Fruit fly (Drosophila melanogaster): ENCODE measurements around the gene CG43179.

The CG43179 gene

DNA sequence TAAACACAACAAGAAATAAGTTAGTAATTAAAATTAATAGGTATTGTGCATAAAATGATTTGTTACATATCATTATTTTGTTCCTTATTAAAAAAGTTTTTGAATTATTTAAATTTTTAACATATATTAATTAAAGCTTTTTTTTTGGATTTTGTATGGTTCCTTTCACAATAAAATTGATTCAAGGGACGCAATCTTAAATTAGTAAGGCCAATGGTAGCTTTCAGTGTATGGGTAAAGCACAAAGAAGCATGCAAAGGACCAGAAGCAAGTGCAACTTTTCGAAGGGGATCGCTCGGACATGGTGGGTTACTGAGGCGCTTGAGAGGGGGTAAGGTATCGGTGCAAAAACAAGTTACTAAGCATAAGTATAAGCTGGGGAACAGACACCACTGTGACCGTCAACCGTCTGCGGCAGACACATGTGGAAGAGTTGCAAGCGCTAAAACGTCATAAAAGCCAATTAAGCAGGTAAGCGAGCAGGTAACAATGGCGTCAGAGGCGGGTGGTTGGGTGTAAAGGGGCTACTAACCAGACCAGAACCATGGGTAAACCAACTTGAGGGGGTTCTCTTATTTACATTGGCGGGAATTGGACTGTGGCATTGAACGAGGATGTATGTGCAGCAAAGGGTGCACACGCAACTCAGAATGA is 19.7 kb downstream of the CG43179 start:
- TF ChIP-seq Myc (optimal IDR thresholded peaks at IDR 0.05) (no peak), insv (optimal IDR thresholded peaks at IDR 0.05) (no peak), psq (optimal IDR thresholded peaks at IDR 0.05) (no peak), ttk (optimal IDR thresholded peaks at IDR 0.05) (no peak), Sin3A (optimal IDR thresholded peaks at IDR 0.05) (no peak), h (optimal IDR thresholded peaks at IDR 0.05) (no peak)

DNA sequence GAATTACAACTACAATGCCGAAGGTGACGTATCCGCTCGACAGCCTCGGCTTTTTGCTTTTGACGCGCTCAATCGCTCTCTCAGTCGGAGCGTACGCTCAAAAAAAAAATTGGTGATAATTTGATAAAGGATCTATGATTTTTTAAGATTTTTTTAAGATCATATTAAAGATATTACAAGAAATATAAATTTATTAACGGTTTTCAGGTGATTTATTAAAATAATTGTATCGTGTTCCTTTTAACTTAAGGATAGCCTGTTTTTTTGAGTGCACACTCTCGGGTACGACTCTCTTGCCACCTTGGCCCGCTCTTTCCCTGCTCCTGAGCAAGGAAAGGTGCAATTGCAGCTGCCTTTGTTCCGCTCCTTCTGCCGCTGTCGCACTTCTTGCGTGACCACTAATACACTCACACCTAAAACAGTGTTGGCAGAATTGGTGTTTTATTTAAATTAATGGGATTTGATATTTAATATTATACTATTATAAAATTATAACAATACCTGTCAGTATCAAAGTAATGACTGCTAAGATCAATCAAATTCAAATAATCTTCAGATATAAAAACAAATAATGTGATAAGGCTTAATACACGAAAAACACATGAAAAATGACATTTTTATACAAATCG is 22.1 kb downstream of the CG43179 start:
- TF ChIP-seq insv (optimal IDR thresholded peaks at IDR 0.05): no peak
- TF ChIP-seq Sin3A (optimal IDR thresholded peaks at IDR 0.05): no peak
- no peak for TF ChIP-seq h (optimal IDR thresholded peaks at IDR 0.05)
- no peak for TF ChIP-seq psq (optimal IDR thresholded peaks at IDR 0.05)
- TF ChIP-seq Myc (optimal IDR thresholded peaks at IDR 0.05): no peak
- TF ChIP-seq ttk (optimal IDR thresholded peaks at IDR 0.05): no peak

DNA sequence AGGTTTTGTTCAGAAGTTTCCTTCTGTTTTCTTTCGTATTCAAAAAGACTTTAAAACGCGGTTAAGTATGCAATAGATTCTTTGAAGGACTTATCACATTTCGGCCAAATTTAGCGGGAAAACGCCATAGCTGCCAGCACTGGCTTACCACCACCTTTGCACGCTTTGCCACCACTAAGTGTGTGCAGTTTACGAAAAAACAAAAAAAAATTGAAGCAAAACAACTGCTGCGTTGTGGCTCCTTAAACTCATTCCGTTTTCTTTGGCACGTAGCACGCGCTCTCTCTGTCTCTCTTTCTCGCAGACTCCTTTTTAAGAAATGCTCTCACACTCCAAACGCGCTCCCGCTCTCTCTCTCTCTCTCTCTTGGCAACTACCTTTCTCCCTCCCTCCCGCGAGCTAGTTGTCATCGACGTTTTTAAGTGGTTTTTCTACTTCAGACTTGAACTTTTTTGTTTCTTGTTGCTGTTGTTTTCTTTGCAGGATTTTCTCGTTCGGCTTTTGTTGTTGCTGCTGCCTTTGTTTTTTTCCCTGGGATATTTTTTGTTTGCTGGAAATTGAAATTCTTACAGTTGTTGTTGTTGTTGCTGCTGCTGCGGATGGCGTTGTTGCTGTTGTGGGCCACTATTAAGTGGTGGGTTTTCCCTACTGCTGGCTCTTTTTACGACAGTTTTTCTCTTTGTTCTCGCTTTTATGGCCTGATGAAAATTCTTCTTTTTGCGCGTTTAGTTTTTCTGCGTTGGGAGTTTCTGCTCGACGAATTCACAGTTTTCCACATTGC is 22.8 kb downstream of the CG43179 start:
- TF ChIP-seq h (optimal IDR thresholded peaks at IDR 0.05): no peak
- no peak for TF ChIP-seq ttk (optimal IDR thresholded peaks at IDR 0.05)

DNA sequence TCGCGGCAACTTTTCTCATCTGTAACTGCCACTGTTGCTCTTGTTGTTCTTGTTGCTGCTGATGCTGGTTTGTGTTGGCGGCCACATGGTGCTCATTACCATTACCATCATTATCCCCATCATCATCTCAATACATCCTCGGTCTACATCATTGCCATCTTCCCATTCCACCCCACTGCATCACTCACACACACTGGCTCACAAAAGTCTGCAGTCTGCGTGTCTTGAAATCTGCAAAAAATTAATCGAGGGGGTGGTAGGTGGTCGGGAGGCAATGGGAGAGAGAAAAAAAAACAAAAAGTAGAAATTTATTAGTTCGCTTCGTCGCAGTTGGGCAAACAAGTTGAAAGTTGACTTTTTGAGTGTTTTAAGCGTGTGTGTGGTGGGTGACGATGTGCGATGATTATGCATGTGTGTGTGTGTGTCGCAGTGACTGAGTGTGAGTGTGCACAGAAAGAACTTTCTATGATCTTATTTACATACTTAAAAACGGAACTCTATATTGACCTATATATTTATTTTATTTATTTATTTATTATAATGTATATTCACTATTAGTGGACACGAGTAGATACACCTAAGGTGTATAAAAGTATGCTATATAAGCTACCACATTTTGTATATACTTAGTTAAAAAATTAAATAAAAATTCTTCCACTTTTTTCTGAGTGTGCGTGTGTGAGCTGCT is 23.5 kb downstream of the CG43179 start:
- TF ChIP-seq h (optimal IDR thresholded peaks at IDR 0.05) (no peak), ttk (optimal IDR thresholded peaks at IDR 0.05) (no peak), psq (optimal IDR thresholded peaks at IDR 0.05) (no peak), insv (optimal IDR thresholded peaks at IDR 0.05) (no peak), Sin3A (optimal IDR thresholded peaks at IDR 0.05) (no peak), Myc (optimal IDR thresholded peaks at IDR 0.05) (no peak)

DNA sequence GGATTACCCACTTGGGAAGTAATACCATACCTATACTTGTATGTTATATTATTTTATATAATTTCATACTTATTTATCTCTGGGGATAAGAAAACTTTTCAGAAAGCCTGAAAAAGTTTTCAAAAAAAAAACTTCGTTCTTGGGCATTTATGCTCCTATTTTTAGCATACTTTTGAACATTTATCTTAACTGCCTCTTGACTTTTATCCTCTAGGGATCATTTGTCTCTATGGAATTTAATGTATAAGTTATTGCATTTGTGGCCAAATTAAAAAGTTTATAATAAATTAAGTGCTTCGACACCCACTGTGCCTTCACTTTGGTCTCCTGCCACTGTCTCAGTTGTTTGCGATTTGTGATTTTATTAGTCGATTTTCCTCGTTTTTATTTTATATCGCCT is 24.4 kb downstream of the CG43179 start:
- no peak for TF ChIP-seq psq (optimal IDR thresholded peaks at IDR 0.05)
- no peak for TF ChIP-seq insv (optimal IDR thresholded peaks at IDR 0.05)
- TF ChIP-seq ttk (optimal IDR thresholded peaks at IDR 0.05): no peak
- TF ChIP-seq h (optimal IDR thresholded peaks at IDR 0.05): no peak
- no peak for TF ChIP-seq Myc (optimal IDR thresholded peaks at IDR 0.05)
- no peak for TF ChIP-seq Sin3A (optimal IDR thresholded peaks at IDR 0.05)

DNA sequence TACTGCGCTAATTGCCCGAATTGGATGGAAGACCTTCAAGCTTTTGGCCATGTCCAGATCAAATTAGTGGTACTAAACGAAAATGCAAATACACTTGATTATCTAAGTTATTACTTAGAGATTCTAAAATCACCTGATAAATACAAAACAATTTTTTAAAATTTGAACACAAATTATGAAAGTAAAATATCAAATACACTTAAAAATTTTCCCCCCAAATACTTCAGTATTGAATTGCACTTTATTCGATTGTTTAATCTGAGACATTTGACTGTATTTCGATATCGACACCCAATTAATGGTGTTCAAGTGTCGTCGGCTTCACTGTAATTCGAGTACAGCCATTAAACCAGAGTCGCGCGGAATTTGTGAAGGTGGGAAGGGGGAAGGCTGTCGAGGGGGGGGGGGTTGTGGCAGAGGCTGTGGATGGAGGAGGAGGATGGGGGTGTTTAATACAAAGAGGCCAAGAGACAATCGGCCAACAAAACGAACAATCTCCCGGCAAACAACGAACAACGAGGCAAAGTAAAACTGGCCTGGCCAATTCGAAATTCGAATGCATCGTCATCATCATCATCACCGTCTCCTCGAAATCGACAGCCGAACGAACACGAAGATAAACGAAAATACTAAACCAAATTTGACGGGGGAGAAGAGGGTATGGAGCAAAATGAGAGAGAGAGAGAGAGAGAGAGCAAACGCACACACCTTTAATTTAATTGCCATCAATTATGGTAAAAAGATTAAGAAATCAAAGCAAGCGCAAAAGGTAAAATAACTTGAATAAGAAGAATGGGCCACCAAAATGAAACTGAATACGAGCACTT is 26.5 kb downstream of the CG43179 start:
- TF ChIP-seq ttk (optimal IDR thresholded peaks at IDR 0.05) (no peak), h (optimal IDR thresholded peaks at IDR 0.05) (no peak), psq (optimal IDR thresholded peaks at IDR 0.05) (no peak), insv (optimal IDR thresholded peaks at IDR 0.05) (no peak), Myc (optimal IDR thresholded peaks at IDR 0.05) (no peak), Sin3A (optimal IDR thresholded peaks at IDR 0.05) (no peak)

DNA sequence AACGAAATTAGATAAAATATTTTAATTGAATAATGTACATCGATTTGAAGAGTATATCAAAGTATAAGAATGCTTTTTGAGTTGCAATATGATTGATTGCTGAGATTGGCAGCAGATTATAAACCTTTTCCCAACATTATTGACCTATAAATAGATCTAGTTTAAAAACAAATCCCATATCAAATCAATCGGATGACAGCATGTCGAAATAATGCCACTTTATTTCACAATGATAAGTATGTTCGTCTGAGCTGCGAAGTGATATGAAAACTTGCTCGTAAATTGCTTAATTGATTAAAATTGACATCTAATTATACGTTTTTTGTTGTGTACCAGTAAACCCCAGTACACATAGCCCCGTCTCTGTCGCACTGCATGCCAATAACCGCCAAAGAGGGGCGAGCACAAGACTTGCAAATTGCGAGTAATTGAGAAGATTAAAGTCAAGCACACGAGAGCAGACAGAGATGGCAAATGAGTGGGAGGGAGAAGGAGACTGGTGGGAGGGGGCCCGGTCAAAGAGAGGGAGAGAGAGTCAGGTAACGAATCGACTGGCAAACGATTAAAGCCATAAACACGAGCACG is 27.2 kb downstream of the CG43179 start:
- no peak for TF ChIP-seq psq (optimal IDR thresholded peaks at IDR 0.05)
- TF ChIP-seq h (optimal IDR thresholded peaks at IDR 0.05): no peak
- TF ChIP-seq ttk (optimal IDR thresholded peaks at IDR 0.05): no peak
- no peak for TF ChIP-seq Sin3A (optimal IDR thresholded peaks at IDR 0.05)
- no peak for TF ChIP-seq insv (optimal IDR thresholded peaks at IDR 0.05)
- TF ChIP-seq Myc (optimal IDR thresholded peaks at IDR 0.05): no peak

DNA sequence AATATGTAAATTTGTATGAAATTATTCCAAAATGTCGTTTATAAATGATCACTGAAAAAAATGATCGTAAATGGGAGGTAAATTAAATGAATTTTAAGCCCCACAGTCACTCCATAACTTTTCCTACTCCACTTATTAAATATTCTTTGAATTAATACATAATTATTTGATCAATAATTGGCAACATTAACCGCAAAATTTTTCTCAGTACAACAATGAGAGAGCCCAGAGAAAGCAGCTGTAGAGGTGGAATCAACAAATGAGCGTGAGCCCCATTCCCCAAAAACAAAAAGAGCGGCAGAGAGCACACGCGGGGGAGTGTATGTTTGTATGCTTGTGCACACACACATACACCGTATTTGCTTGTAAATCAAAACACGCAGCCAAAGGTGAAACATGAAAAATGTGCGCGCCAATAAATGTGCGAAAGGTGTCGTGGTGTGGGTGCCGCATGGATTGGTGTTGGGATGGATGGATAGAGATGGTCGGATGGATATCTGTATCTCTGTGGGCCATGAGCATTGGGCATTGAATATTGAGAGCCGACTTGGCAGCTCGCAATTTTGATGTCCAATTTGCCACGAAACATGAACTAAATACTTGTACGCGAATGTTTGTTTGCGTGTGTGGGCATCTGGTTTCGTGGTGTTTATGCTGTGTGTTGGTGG is 28.0 kb downstream of the CG43179 start:
- no peak for TF ChIP-seq h (optimal IDR thresholded peaks at IDR 0.05)
- no peak for TF ChIP-seq ttk (optimal IDR thresholded peaks at IDR 0.05)
- no peak for TF ChIP-seq Sin3A (optimal IDR thresholded peaks at IDR 0.05)
- no peak for TF ChIP-seq psq (optimal IDR thresholded peaks at IDR 0.05)
- TF ChIP-seq Myc (optimal IDR thresholded peaks at IDR 0.05): no peak
- no peak for TF ChIP-seq insv (optimal IDR thresholded peaks at IDR 0.05)

DNA sequence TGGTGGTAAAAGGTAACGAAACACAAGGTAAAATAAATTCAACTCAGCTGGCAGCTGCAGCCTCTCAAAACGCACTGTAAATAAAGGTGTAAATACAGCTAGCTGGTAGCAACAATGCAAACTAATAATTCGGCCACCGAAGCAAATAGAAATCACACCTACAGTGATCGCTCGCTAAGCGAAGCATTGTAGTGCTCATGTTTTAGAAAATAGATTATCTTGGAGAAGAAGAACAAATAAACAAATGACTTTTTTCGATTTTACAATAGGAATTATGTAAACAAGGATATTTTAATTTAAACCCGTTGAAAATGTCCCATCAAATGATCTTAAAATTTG is 28.5 kb downstream of the CG43179 start:
- TF ChIP-seq h (optimal IDR thresholded peaks at IDR 0.05): no peak
- TF ChIP-seq ttk (optimal IDR thresholded peaks at IDR 0.05): no peak
- no peak for TF ChIP-seq Myc (optimal IDR thresholded peaks at IDR 0.05)
- TF ChIP-seq psq (optimal IDR thresholded peaks at IDR 0.05): no peak
- TF ChIP-seq Sin3A (optimal IDR thresholded peaks at IDR 0.05): no peak
- TF ChIP-seq insv (optimal IDR thresholded peaks at IDR 0.05): no peak

DNA sequence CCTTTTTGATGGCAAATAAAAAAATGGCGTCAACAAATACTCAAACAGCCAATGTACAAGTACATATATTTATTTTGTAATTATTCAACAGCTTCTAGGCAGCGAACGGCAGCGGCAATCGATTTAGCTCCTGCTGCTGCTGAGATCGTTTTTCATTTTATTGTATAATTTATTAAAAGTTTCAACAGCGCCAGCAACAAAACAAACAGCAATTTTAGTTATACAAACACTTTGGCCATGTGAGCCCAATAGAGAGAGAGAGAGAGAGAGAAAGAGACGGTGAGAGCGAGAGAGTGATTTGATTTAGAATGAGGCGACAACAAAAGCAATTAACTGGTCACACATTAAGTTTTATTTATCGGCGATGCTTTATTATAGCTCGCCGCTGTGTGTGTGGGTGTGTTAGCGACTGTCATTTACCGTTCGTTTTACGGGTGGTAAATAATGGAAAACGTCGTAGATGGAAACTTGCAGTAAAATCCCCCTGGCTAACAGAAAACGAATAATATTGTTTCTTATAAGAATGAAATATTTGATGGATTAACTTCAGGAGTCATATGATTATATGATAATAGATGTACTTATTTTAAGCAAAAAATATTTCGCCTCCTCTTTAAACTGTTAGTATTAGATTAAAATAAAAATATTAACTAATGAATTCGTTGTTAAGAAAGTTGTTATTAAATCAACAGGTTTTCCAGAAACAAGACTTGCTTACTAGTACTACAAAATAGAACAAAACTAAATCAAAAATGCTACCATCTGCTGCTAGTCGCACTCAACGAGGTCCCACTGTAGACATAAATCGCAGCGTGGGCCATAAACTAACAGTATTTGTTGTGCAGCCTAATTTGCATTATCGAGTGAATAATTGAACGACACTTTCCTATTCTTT is 29.4 kb downstream of the CG43179 start:
- TF ChIP-seq h (optimal IDR thresholded peaks at IDR 0.05): no peak
- no peak for TF ChIP-seq psq (optimal IDR thresholded peaks at IDR 0.05)
- no peak for TF ChIP-seq ttk (optimal IDR thresholded peaks at IDR 0.05)

Data from Kc167 (cell line).